Fruit fly (Drosophila melanogaster): ENCODE measurements around the gene CG32365.

CG32365 gene

DNA sequence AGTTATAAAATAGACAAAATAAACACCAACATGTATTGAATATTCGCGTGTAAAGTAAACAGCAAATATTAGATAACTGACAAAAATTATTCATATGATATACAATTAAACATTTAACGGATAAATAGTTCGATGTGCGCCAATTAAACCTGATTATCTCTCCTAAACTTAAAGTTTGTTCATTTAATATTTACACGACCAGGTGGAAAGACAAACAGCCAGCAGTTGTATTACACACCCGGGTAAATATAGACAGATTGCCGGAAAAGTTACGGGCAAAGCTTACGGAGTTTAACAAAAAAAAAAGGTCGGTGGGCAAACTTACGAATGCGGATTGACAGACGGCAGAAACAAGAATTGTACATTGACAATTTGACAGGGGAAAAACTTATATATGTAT, 13.3 kb downstream of the CG32365 start (continued):
- TF ChIP-seq Jarid2 (GFP tag; optimal IDR thresholded peaks at IDR 0.05), result peak; percentile 16
- TF ChIP-seq cg (GFP tag; optimal IDR thresholded peaks at IDR 0.05), result no peak
- peak; percentile 45 for TF ChIP-seq CG6254 (GFP tag; optimal IDR thresholded peaks at IDR 0.05)
- TF ChIP-seq CG4424 (GFP tag; optimal IDR thresholded peaks at IDR 0.05), result no peak
- TF ChIP-seq CG13296 (GFP tag; optimal IDR thresholded peaks at IDR 0.05), result peak; percentile 77
- no peak for TF ChIP-seq crol (GFP tag; IDR thresholded peaks at IDR 0.05)
- peak; percentile 44 for TF ChIP-seq Nf-YA (GFP tag; IDR thresholded peaks at IDR 0.05)
- peak; percentile 53; the same call in 1 of the 2 replicates for TF ChIP-seq CG17328 (GFP tag; IDR thresholded peaks at IDR 0.05)
- peak; percentile 39 for TF ChIP-seq ash1 (GFP tag; optimal IDR thresholded peaks at IDR 0.05)
- TF ChIP-seq CG17359 (tag; optimal IDR thresholded peaks at IDR 0.05), result peak; percentile 77
- TF ChIP-seq MESR4 (GFP tag; optimal IDR thresholded peaks at IDR 0.05), result no peak
- peak; percentile 1 for TF ChIP-seq CG10267 (tag; optimal IDR thresholded peaks at IDR 0.05)
- TF ChIP-seq mld (GFP tag; IDR thresholded peaks at IDR 0.05; ENCODE audit: partially characterized antibody), result no peak
- TF ChIP-seq her (GFP tag; optimal IDR thresholded peaks at IDR 0.05), result peak; percentile 25
- TF ChIP-seq CG11504 (tag; optimal IDR thresholded peaks at IDR 0.05), result peak; percentile 57
- peak; percentile 88 for TF ChIP-seq Atf6 (GFP tag; IDR thresholded peaks at IDR 0.05)
- no peak for TF ChIP-seq pros (GFP tag; optimal IDR thresholded peaks at IDR 0.05)
- no peak for TF ChIP-seq Atf-2 (GFP tag; optimal IDR thresholded peaks at IDR 0.05)
- TF ChIP-seq slbo (GFP tag; IDR thresholded peaks at IDR 0.05), result peak; percentile 20; the same call in 1 of the 2 replicates
- TF ChIP-seq CG13424 (tag; optimal IDR thresholded peaks at IDR 0.05), result peak; percentile 67
- no peak for TF ChIP-seq CG6175 (GFP tag; IDR thresholded peaks at IDR 0.05)
- no peak for TF ChIP-seq Hr78 (GFP tag; optimal IDR thresholded peaks at IDR 0.05)
- peak; percentile 6 for TF ChIP-seq ems (GFP tag; optimal IDR thresholded peaks at IDR 0.05)
- TF ChIP-seq Eip74EF (GFP tag; optimal IDR thresholded peaks at IDR 0.05), result peak in 1 of 2 experiments; percentile 30
- TF ChIP-seq CG10321 (GFP tag; IDR thresholded peaks at IDR 0.05), result peak; percentile 57; the same call in 1 of the 2 replicates
- TF ChIP-seq CG4707 (GFP tag; optimal IDR thresholded peaks at IDR 0.05), result peak; percentile 65
- TF ChIP-seq sens (GFP tag), result no peak
- TF ChIP-seq da (GFP tag; optimal IDR thresholded peaks at IDR 0.05), result peak; percentile 8
- TF ChIP-seq twi (tag; optimal IDR thresholded peaks at IDR 0.05), result no peak
- peak; percentile 18 for TF ChIP-seq Sry-δ (GFP tag; optimal IDR thresholded peaks at IDR 0.05)
- peak; percentile 26 for TF ChIP-seq CG10274 (GFP tag; optimal IDR thresholded peaks at IDR 0.05)
- TF ChIP-seq Ptx1 (GFP tag; IDR thresholded peaks at IDR 0.05), result no peak
- peak; percentile 32; the same call in 1 of the 2 replicates for TF ChIP-seq HLH3B (GFP tag; IDR thresholded peaks at IDR 0.05)
- TF ChIP-seq CG17612 (GFP tag; IDR thresholded peaks at IDR 0.05), result 0 out of 2 replicates have a peak, but pooled peaks have one; percentile 20
- no peak for TF ChIP-seq MBD-R2 (GFP tag; IDR thresholded peaks at IDR 0.05)
- TF ChIP-seq esg (GFP tag; conservative IDR thresholded peaks at IDR 0.05), result no peak
- peak; percentile 9 for TF ChIP-seq CG14710 (tag; optimal IDR thresholded peaks at IDR 0.05)
- no peak for TF ChIP-seq CG7357 (GFP tag; IDR thresholded peaks at IDR 0.05)
- TF ChIP-seq wek (GFP tag; optimal IDR thresholded peaks at IDR 0.05), result peak; percentile 51
- no peak; the same call in 1 of the 2 replicates for TF ChIP-seq CG32532 (GFP tag; IDR thresholded peaks at IDR 0.05)
- TF ChIP-seq CG18599 (GFP tag; optimal IDR thresholded peaks at IDR 0.05), result peak; percentile 86
- no peak for TF ChIP-seq CG7745 (tag; optimal IDR thresholded peaks at IDR 0.05)
- peak; percentile 78 for TF ChIP-seq CG2678 (tag; optimal IDR thresholded peaks at IDR 0.05)
- TF ChIP-seq nau (GFP tag; optimal IDR thresholded peaks at IDR 0.05), result peak; percentile 87
- TF ChIP-seq CG12071 (GFP tag; optimal IDR thresholded peaks at IDR 0.05), result peak; percentile 93
- peak; percentile 62 for TF ChIP-seq gsb (GFP tag; IDR thresholded peaks at IDR 0.05)
- peak; percentile 36 for TF ChIP-seq YL-1 (GFP tag; optimal IDR thresholded peaks at IDR 0.05)
- no peak for TF ChIP-seq zen (tag; optimal IDR thresholded peaks at IDR 0.05)
- peak; percentile 22 for TF ChIP-seq emc (GFP tag; optimal IDR thresholded peaks at IDR 0.05)
- peak; percentile 49 for TF ChIP-seq D19B (GFP tag; optimal IDR thresholded peaks at IDR 0.05)

Data from whole organism, embryonic.